Worm (Caenorhabditis elegans): ENCODE measurements around the gene F08D12.12.

DNA sequence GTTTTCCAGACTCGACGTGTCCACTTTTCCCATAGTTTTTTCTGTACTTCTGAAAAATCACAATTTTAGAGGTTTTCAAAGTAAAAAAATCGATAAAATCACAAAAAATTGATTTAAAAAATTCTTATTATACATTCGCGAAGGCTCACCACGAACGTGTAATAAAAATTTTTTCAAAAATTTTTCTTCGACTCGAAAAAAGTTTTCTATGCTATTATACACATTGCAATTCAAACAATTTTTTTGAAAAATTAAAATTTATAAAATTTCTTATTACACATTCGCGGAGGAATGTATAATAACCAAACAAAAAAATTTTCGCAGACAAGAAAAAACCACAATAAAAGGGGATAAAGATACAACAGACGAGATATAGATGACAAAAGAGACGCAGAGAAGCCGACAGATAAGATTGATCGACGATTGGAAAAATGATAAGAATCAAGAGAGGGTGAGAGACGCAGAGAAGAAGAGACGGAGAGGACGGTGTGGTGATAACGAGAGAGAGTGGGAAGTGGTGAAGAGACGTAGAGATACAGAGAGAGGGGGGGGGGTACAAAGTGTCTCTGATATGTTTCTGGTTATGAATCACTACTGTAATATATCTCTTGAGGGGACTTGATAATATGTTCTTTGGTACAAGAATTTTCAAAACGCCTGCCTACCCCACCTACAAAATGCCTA, 13.8 kb upstream of the F08D12.12 start, which contains the start of gene nhr-119:
- TF ChIP-seq F13H6.1 (tag; optimal IDR thresholded peaks at IDR 0.05) = peak; percentile 85
- TF ChIP-seq nhr-77 (tag; optimal IDR thresholded peaks at IDR 0.05) = peak; percentile 40
- peak; percentile 52 for TF ChIP-seq ztf-4 (tag; optimal IDR thresholded peaks at IDR 0.05)
- TF ChIP-seq lin-39 (tag; optimal IDR thresholded peaks at IDR 0.05) = no peak
- TF ChIP-seq ama-1 (optimal IDR thresholded peaks at IDR 0.05) = no peak
- no peak for TF ChIP-seq nhr-11 (tag; optimal IDR thresholded peaks at IDR 0.05)
- no peak for TF ChIP-seq zag-1 (tag; optimal IDR thresholded peaks at IDR 0.05)
- no peak for TF ChIP-seq R02D3.7 (tag; optimal IDR thresholded peaks at IDR 0.05)
- TF ChIP-seq alr-1 (tag; optimal IDR thresholded peaks at IDR 0.05) = no peak
- TF ChIP-seq aly-2 (tag; optimal IDR thresholded peaks at IDR 0.05) = no peak

All from whole organism, L2 larva.